Worm (Caenorhabditis elegans) whole organism, late embryonic: ENCODE results near the gene F32D8.11.

ENCODE experiments used
- ceh-45 ChIP-seq: fragments of 200-800 bp; sonication (Bioruptor generic); IDR thresholded peaks from 2 replicates; pipeline ENCODE4 v1.3.6; 2022; ENCODE audit warnings: missing genetic modification reagents, missing genetic modification characterization, missing compliant biosample characterization
- elt-2 ChIP-seq: sonication (generic microtip); optimal IDR thresholded peaks from 2 replicates; lab custom pipeline; 2016; ENCODE audit warnings: missing genetic modification reagents, missing genetic modification characterization, missing compliant biosample characterization
- fkh-10 ChIP-seq: fragments of 150-350 bp; optimal IDR thresholded peaks from 2 replicates; lab custom pipeline; 2014; ENCODE audit warnings: missing biosample characterization, missing genetic modification reagents, missing genetic modification characterization
- lim-6 ChIP-seq: sonication (generic microtip); optimal IDR thresholded peaks from 2 replicates; lab custom pipeline; 2016; ENCODE audit warnings: missing genetic modification characterization, missing compliant biosample characterization
- nhr-11 ChIP-seq: fragments of 150-350 bp; optimal IDR thresholded peaks from 2 replicates; lab custom pipeline; 2014; ENCODE audit warnings: missing biosample characterization, missing genetic modification characterization

DNA sequence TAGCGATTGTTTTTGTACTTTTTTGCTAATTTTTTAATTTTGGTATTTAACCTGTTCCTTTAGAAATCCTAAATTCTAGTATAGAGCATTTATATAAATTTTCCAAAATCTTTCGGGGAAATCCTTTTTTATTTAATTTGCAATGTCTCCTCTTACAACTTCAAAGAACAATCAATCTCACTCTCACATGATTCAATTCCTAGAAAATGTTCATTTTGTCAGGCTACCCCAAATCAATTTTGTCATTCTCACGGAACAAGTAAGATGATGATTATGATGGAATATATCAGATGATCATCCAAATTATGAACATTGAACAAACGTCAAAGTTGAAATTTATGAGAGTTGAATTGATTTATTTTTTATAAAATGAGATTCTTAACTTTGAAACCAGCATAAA is 48.4 kb upstream of the F32D8.11 start:
- no peak for TF ChIP-seq fkh-10 (GFP tag; lab: Kevin White, UChicago)
- TF ChIP-seq nhr-11 (tag; lab: Kevin White, UChicago) = no peak
- no peak for TF ChIP-seq lim-6 (tag; lab: Kevin White, UChicago)
- TF ChIP-seq elt-2 (tag; lab: Kevin White, UChicago) = no peak
- TF ChIP-seq ceh-45 (GFP tag; lab: Robert Waterston, UW) = no peak
